Fruit fly (Drosophila melanogaster) whole organism, embryonic: ENCODE data around the gene ich.

ENCODE experiments used
- BEAF-32 ChIP-seq: fragments of 200-800 bp; sonication (Bioruptor generic); optimal IDR thresholded peaks from 3 replicates; lab custom pipeline; 2017; ENCODE audit warnings: missing biosample characterization, missing genetic modification characterization, mild to moderate bottlenecking, moderate library complexity, missing genetic modification reagents
- CG1024 ChIP-seq: fragments of 200-800 bp; sonication (Bioruptor generic); IDR thresholded peaks from 2 replicates; pipeline ENCODE4 v1.3.6; 2022; ENCODE audit warnings: missing biosample characterization, missing genetic modification characterization
- CG12299 ChIP-seq: fragments of 200-800 bp; sonication (Bioruptor generic); optimal IDR thresholded peaks from 2 replicates; lab custom pipeline; 2018; ENCODE audit warnings: missing biosample characterization, mild to moderate bottlenecking, missing genetic modification characterization
- CG12942 ChIP-seq: fragments of 200-800 bp; sonication (Bioruptor generic); optimal IDR thresholded peaks from 3 replicates; lab custom pipeline; 2016; ENCODE audit warnings: missing biosample characterization, missing genetic modification characterization
- CG13123 ChIP-seq: fragments of 200-800 bp; sonication (Bioruptor generic); optimal IDR thresholded peaks from 2 replicates; lab custom pipeline; 2016; ENCODE audit warnings: missing biosample characterization, missing genetic modification characterization
- CG13624 ChIP-seq: fragments of 200-800 bp; sonication (Bioruptor generic); optimal IDR thresholded peaks from 2 replicates; lab custom pipeline; 2016; ENCODE audit warnings: missing biosample characterization, missing genetic modification characterization
- CG14710 ChIP-seq: fragments of 200-800 bp; sonication (Bioruptor generic); optimal IDR thresholded peaks from 3 replicates; lab custom pipeline; 2019; ENCODE audit warnings: missing biosample characterization, mild to moderate bottlenecking, missing genetic modification characterization, moderate library complexity
- CG17829 ChIP-seq: fragments of 200-800 bp; optimal IDR thresholded peaks from 2 replicates; lab custom pipeline; 2019; ENCODE audit warnings: missing biosample characterization, mild to moderate bottlenecking, missing genetic modification characterization, moderate library complexity
- CG2712 ChIP-seq: fragments of 200-800 bp; optimal IDR thresholded peaks from 3 replicates; lab custom pipeline; 2019; ENCODE audit warnings: missing biosample characterization, mild to moderate bottlenecking, missing genetic modification characterization, moderate library complexity
- CG31224 ChIP-seq: fragments of 200-800 bp; sonication (Bioruptor generic); IDR thresholded peaks from 2 replicates; pipeline ENCODE4 v1.3.6; 2022; ENCODE audit warnings: missing biosample characterization, missing genetic modification characterization
- CG3163 ChIP-seq: fragments of 200-800 bp; sonication (Bioruptor generic); optimal IDR thresholded peaks from 3 replicates; lab custom pipeline; 2016; ENCODE audit warnings: missing biosample characterization, missing genetic modification characterization
- CG34422 ChIP-seq: fragments of 200-800 bp; sonication (Bioruptor generic); IDR thresholded peaks from 3 replicates; pipeline ENCODE4 v1.3.6; 2022; ENCODE audit warnings: missing biosample characterization, missing genetic modification characterization
- CG3847 ChIP-seq: fragments of 200-800 bp; sonication (Bioruptor generic); IDR thresholded peaks from 2 replicates; pipeline ENCODE4 v1.3.6; 2022; ENCODE audit warnings: missing biosample characterization, missing genetic modification characterization
- CG4282 ChIP-seq: fragments of 200-800 bp; sonication (Bioruptor generic); optimal IDR thresholded peaks from 2 replicates; lab custom pipeline; 2016; ENCODE audit warnings: missing biosample characterization, missing genetic modification characterization
- CG6175 ChIP-seq: fragments of 200-800 bp; sonication (Bioruptor generic); IDR thresholded peaks from 3 replicates; pipeline ENCODE4 v1.3.6; 2022; ENCODE audit warnings: missing biosample characterization, missing genetic modification characterization
- CG7745 ChIP-seq: fragments of 200-800 bp; sonication (Bioruptor generic); optimal IDR thresholded peaks from 2 replicates; lab custom pipeline; 2018; ENCODE audit warnings: missing biosample characterization, mild to moderate bottlenecking, missing genetic modification characterization, moderate library complexity
- CG8478 ChIP-seq: fragments of >200 bp; optimal IDR thresholded peaks from 2 replicates; lab custom pipeline; 2018
- CG9797 ChIP-seq: fragments of 200-800 bp; sonication (Bioruptor generic); optimal IDR thresholded peaks from 3 replicates; lab custom pipeline; 2018; ENCODE audit warnings: missing biosample characterization, mild to moderate bottlenecking, missing genetic modification characterization
- CTCF ChIP-seq: fragments of 200-800 bp; sonication (Bioruptor generic); optimal IDR thresholded peaks from 2 replicates; lab custom pipeline; 2017; ENCODE audit warnings: missing biosample characterization, mild to moderate bottlenecking, missing genetic modification characterization, moderate library complexity
- CoRest ChIP-seq: fragments of 200-800 bp; sonication (Bioruptor generic); optimal IDR thresholded peaks from 3 replicates; lab custom pipeline; 2018; ENCODE audit warnings: missing biosample characterization, mild to moderate bottlenecking, missing genetic modification characterization, moderate library complexity
- D19A ChIP-seq: fragments of 200-800 bp; optimal IDR thresholded peaks from 3 replicates; lab custom pipeline; 2019; ENCODE audit warnings: missing biosample characterization, mild to moderate bottlenecking, missing genetic modification characterization, moderate library complexity
- Dek ChIP-seq: fragments of 200-800 bp; sonication (Bioruptor generic); optimal IDR thresholded peaks from 3 replicates; lab custom pipeline; 2019; ENCODE audit warnings: missing biosample characterization, mild to moderate bottlenecking, missing genetic modification characterization, moderate library complexity
- Doc3 ChIP-seq: fragments of 200-800 bp; sonication (Bioruptor generic); IDR thresholded peaks from 3 replicates; pipeline ENCODE4 v1.3.6; 2022; ENCODE audit warnings: missing biosample characterization, missing genetic modification characterization; ENCODE audit not compliant: partially characterized antibody
- Dp ChIP-seq: fragments of 200-800 bp; sonication (Bioruptor generic); optimal IDR thresholded peaks from 2 replicates; lab custom pipeline; 2018; ENCODE audit warnings: missing biosample characterization, mild to moderate bottlenecking, missing genetic modification characterization, moderate library complexity
- E2f1 ChIP-seq: fragments of 200-800 bp; sonication (Bioruptor generic); IDR thresholded peaks from 2 replicates; pipeline ENCODE4 v1.3.6; 2022; ENCODE audit warnings: missing biosample characterization, missing genetic modification characterization
- E2f2 ChIP-seq: fragments of 200-800 bp; sonication (Bioruptor generic); IDR thresholded peaks from 2 replicates; pipeline ENCODE4 v1.3.6; 2022; ENCODE audit warnings: missing biosample characterization, missing genetic modification characterization
- Ets97D ChIP-seq: fragments of 200-800 bp; sonication (Bioruptor generic); optimal IDR thresholded peaks from 3 replicates; lab custom pipeline; 2016; ENCODE audit warnings: missing biosample characterization, missing genetic modification characterization
- Jarid2 ChIP-seq: fragments of 200-800 bp; sonication (Bioruptor generic); optimal IDR thresholded peaks from 3 replicates; lab custom pipeline; 2017; ENCODE audit warnings: mild to moderate bottlenecking, missing biosample characterization, missing genetic modification reagents, missing genetic modification characterization
- MBD-R2 ChIP-seq: fragments of 200-800 bp; sonication (Bioruptor generic); IDR thresholded peaks from 2 replicates; pipeline ENCODE4 v1.3.6; 2022; ENCODE audit warnings: missing biosample characterization, missing genetic modification characterization
- MESR4 ChIP-seq: fragments of 200-800 bp; sonication (Bioruptor generic); optimal IDR thresholded peaks from 2 replicates; lab custom pipeline; 2018; ENCODE audit warnings: missing biosample characterization, mild to moderate bottlenecking, missing genetic modification characterization, moderate library complexity
- Pdp1 ChIP-seq, 2 experiments: fragments of 200-800 bp; sonication (Bioruptor generic); optimal IDR thresholded peaks; 3 replicates each; lab custom pipeline; 2016; ENCODE audit warnings: missing biosample characterization in 2 of 2, missing genetic modification characterization in 2 of 2, mild to moderate bottlenecking in 1 of 2, moderate library complexity in 1 of 2
- Scr ChIP-seq: fragments of 200-800 bp; sonication (Bioruptor generic); IDR thresholded peaks from 2 replicates; pipeline ENCODE4 v1.3.6; 2022; ENCODE audit warnings: missing biosample characterization, missing genetic modification characterization; ENCODE audit not compliant: partially characterized antibody
- Stat92E ChIP-seq, 3 experiments: fragments of >200 bp in 2 of 3; fragments of 200-800 bp in 1 of 3; sonication (Bioruptor generic) in 1 of 3; optimal IDR thresholded peaks; 2 replicates each; lab custom pipeline; 2017 to 2019; ENCODE audit warnings: missing biosample characterization in 3 of 3, missing genetic modification characterization in 3 of 3, mild to moderate bottlenecking in 1 of 3, moderate library complexity in 1 of 3
- YL-1 ChIP-seq: fragments of 200-800 bp; sonication (Bioruptor generic); optimal IDR thresholded peaks from 3 replicates; lab custom pipeline; 2017; ENCODE audit warnings: missing biosample characterization, mild to moderate bottlenecking, missing genetic modification characterization
- ase ChIP-seq: fragments of 200-800 bp; sonication (Bioruptor generic); IDR thresholded peaks from 3 replicates; pipeline ENCODE4 v1.3.6; 2022; ENCODE audit warnings: missing biosample characterization, missing genetic modification characterization
- bcd ChIP-seq: fragments of 200-800 bp; sonication (Bioruptor generic); optimal IDR thresholded peaks from 2 replicates; lab custom pipeline; 2017; ENCODE audit warnings: missing biosample characterization, mild to moderate bottlenecking, missing genetic modification characterization
- crp ChIP-seq, 2 experiments: fragments of 200-800 bp; sonication (Bioruptor generic); optimal IDR thresholded peaks; 2 replicates in 1 of 2; 3 replicates in 1 of 2; lab custom pipeline; 2017; ENCODE audit warnings: missing biosample characterization in 2 of 2, missing genetic modification characterization in 2 of 2, mild to moderate bottlenecking in 1 of 2, moderate library complexity in 1 of 2
- dm ChIP-seq: fragments of 200-800 bp; sonication (Bioruptor generic); optimal IDR thresholded peaks from 3 replicates; lab custom pipeline; 2016; ENCODE audit warnings: missing biosample characterization, missing genetic modification characterization
- gsb-n ChIP-seq: fragments of 200-800 bp; sonication (Bioruptor generic); optimal IDR thresholded peaks from 3 replicates; lab custom pipeline; 2018; ENCODE audit warnings: missing biosample characterization, mild to moderate bottlenecking, missing genetic modification characterization
- jing ChIP-seq: fragments of 200-800 bp; sonication (Bioruptor generic); optimal IDR thresholded peaks from 2 replicates; lab custom pipeline; 2018; ENCODE audit warnings: missing biosample characterization, mild to moderate bottlenecking, missing genetic modification characterization
- nom ChIP-seq: fragments of 200-800 bp; sonication (Bioruptor generic); optimal IDR thresholded peaks from 2 replicates; lab custom pipeline; 2017; ENCODE audit warnings: missing biosample characterization, missing genetic modification characterization, mild to moderate bottlenecking, moderate library complexity, missing genetic modification reagents
- pnt ChIP-seq: fragments of 200-800 bp; sonication (Bioruptor generic); optimal IDR thresholded peaks from 3 replicates; lab custom pipeline; 2016; ENCODE audit warnings: missing biosample characterization, missing genetic modification characterization
- sens ChIP-seq: fragments of 200-800 bp; sonication (Bioruptor generic); peaks from one replicate; lab custom pipeline; 2016; ENCODE audit warnings: missing biosample characterization, missing genetic modification characterization
- stwl ChIP-seq: fragments of 200-800 bp; sonication (Bioruptor generic); optimal IDR thresholded peaks from 3 replicates; lab custom pipeline; 2018; ENCODE audit warnings: missing biosample characterization, mild to moderate bottlenecking, missing genetic modification characterization, moderate library complexity
- sug ChIP-seq: fragments of 200-800 bp; optimal IDR thresholded peaks from 2 replicates; lab custom pipeline; 2019; ENCODE audit warnings: missing biosample characterization, mild to moderate bottlenecking, missing genetic modification characterization, moderate library complexity
- trem ChIP-seq: fragments of 200-800 bp; optimal IDR thresholded peaks from 3 replicates; lab custom pipeline; 2019; ENCODE audit warnings: missing biosample characterization, mild to moderate bottlenecking, missing genetic modification characterization, moderate library complexity
- ttk ChIP-seq: fragments of 200-800 bp; sonication (Bioruptor generic); IDR thresholded peaks from 2 replicates; pipeline ENCODE4 v2.1.2; 2022; ENCODE audit warnings: missing biosample characterization, missing genetic modification characterization
- wor ChIP-seq: fragments of 200-800 bp; sonication (Bioruptor generic); IDR thresholded peaks from 2 replicates; pipeline ENCODE4 v1.3.6; 2022; ENCODE audit warnings: missing biosample characterization, missing genetic modification characterization
- zf30C ChIP-seq: fragments of 200-800 bp; sonication (Bioruptor generic); optimal IDR thresholded peaks from 3 replicates; lab custom pipeline; 2018; ENCODE audit warnings: missing biosample characterization, mild to moderate bottlenecking, missing genetic modification characterization

ich gene

DNA sequence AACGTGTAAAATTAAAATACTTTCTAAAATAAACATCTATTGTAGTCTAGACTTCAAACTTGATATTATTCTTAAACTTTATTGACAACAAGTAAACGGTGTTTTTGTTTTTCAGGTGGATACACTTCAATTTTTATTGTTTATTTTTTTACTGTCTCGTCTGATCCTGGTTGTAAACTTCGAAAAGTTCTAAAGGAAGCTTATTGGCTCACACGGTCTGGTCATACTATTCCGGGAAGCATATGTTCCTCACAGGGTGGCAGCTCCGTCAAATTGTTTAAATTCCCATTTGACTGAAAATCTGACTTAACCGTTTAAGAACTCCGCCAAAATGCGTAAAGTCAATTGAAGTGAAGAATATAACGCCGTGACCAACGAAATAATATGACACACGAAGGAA, 45.4 kb upstream of the ich start, which contains the start of gene CG11983 (continued):
- no peak for TF ChIP-seq CG31224 (GFP tag; lab: Robert Waterston, UW)
- peak; percentile 73 for TF ChIP-seq trem (tag; lab: Kevin White, UChicago)
- TF ChIP-seq CG3163 (GFP tag; lab: Kevin White, UChicago), result no peak
- peak; percentile 8 for TF ChIP-seq YL-1 (GFP tag; lab: Kevin White, UChicago)
- peak; percentile 41 for TF ChIP-seq stwl (tag; lab: Kevin White, UChicago)
- TF ChIP-seq jing (GFP tag; lab: Kevin White, UChicago), result no peak
- peak; percentile 66 for TF ChIP-seq CG9797
- no peak for TF ChIP-seq D19A (tag; lab: Kevin White, UChicago)
- no peak for TF ChIP-seq Jarid2 (GFP tag; lab: Kevin White, UChicago)
- TF ChIP-seq sug (tag; lab: Kevin White, UChicago), result peak; percentile 37
- TF ChIP-seq Stat92E (GFP tag; optimal IDR thresholded peaks at IDR 0.05; lab: Kevin White, UChicago), result peak in 1 of 3 experiments; percentile 79
- TF ChIP-seq ttk, result no peak
- TF ChIP-seq E2f2 (GFP tag; lab: Robert Waterston, UW), result peak; percentile 81
- TF ChIP-seq CG4282 (GFP tag; lab: Kevin White, UChicago), result no peak
- TF ChIP-seq MESR4 (GFP tag; lab: Kevin White, UChicago), result peak; percentile 18
- peak; percentile 44 for TF ChIP-seq nom
- peak; percentile 29 for TF ChIP-seq Dek (tag; lab: Kevin White, UChicago)
- TF ChIP-seq BEAF-32 (GFP tag; lab: Kevin White, UChicago), result peak; percentile 30
- TF ChIP-seq Ets97D (GFP tag; lab: Kevin White, UChicago), result peak; percentile 73
- TF ChIP-seq CG3847 (GFP tag; lab: Robert Waterston, UW), result peak; percentile 42; the same call in 1 of the 2 replicates
- TF ChIP-seq MBD-R2 (GFP tag; lab: Robert Waterston, UW), result peak; percentile 61
- peak in 1 of 2 experiments; percentile 80 for TF ChIP-seq crp (GFP tag; optimal IDR thresholded peaks at IDR 0.05; lab: Kevin White, UChicago)
- TF ChIP-seq CG14710 (tag; lab: Kevin White, UChicago), result peak; percentile 40
- TF ChIP-seq sens (GFP tag; lab: Kevin White, UChicago), result peak; percentile 15
- TF ChIP-seq Dp (GFP tag; lab: Kevin White, UChicago), result peak; percentile 82
- TF ChIP-seq, all 482 proteins: peak for 38

DNA sequence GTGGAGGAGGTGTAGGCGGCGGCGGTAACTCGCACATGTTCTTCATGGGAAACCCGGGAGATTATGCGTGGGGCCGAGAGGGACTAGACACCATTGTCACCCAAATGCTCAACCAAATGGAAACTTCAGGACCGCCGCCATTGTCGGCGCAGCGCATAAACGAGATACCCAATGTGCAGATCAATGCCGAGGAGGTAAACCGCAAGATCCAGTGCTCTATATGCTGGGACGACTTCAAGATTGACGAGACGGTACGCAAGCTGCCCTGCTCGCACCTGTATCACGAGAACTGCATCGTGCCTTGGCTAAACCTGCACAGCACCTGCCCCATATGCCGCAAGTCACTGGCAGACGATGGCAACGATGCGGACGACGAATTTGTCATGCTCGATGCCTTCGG, 44.4 kb upstream of the ich start:
- TF ChIP-seq CG13624 (GFP tag; lab: Kevin White, UChicago), result no peak
- TF ChIP-seq wor (GFP tag; lab: Robert Waterston, UW), result no peak
- no peak for TF ChIP-seq bcd (GFP tag; lab: Kevin White, UChicago)
- no peak for TF ChIP-seq CG8478 (lab: Kevin White, UChicago)
- no peak for TF ChIP-seq E2f1 (GFP tag; lab: Robert Waterston, UW)
- no peak for TF ChIP-seq dm (GFP tag; lab: Kevin White, UChicago)
- no peak for TF ChIP-seq CG7745 (tag; lab: Kevin White, UChicago)
- TF ChIP-seq Pdp1 (GFP tag; optimal IDR thresholded peaks at IDR 0.05; lab: Kevin White, UChicago), result no peak
- TF ChIP-seq gsb-n (tag; lab: Kevin White, UChicago), result no peak

DNA sequence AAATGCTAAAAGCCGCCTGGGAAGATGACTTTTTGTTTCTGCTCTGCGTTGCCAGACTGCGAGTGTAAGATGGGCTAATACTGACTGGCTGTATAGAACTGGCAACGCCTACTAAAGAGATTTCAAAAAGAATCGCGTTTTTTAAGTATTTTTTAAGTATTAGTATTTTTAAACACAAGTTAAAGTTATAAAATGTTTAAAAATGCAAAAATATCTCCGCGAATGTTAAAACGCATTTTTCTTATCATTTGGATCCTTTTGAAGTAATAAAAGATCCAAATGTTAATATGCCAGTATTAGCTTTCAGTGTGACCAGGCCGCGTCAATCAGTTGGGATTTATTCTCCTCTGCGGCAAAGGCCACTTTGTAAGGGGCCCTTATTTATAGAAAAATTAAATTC, 43.3 kb upstream of the ich start, which contains the start of the genes Prosbeta3 and Iru:
Gene Prosbeta3, minus strand, starts transcription at position 98 of the 400 bp plus-strand sequence.
Gene Iru, plus strand, starts transcription at position 328 of the 400 bp plus-strand sequence.
- TF ChIP-seq CG1024 (GFP tag; lab: Robert Waterston, UW) (no peak), CG2712 (peak; percentile 20), CG17829 (peak; percentile 42), ase (GFP tag; lab: Robert Waterston, UW) (no peak), Scr (GFP tag; lab: Robert Waterston, UW) (0 out of 2 replicates have a peak, but pooled peaks have one; percentile 7), CG34422 (GFP tag; lab: Robert Waterston, UW) (no peak), zf30C (GFP tag; lab: Kevin White, UChicago) (no peak), CTCF (GFP tag; lab: Kevin White, UChicago) (no peak), CG13123 (GFP tag; lab: Kevin White, UChicago) (no peak), pnt (GFP tag; lab: Kevin White, UChicago) (no peak), Doc3 (GFP tag; lab: Robert Waterston, UW) (no peak), Ets97D (GFP tag; lab: Kevin White, UChicago) (peak; percentile 45), CG12942 (GFP tag; lab: Kevin White, UChicago) (no peak), BEAF-32 (GFP tag; lab: Kevin White, UChicago) (peak; percentile 51), CoRest (tag; lab: Kevin White, UChicago) (peak; percentile 38), CG6175 (GFP tag; lab: Robert Waterston, UW) (no peak), E2f1 (GFP tag; lab: Robert Waterston, UW) (no peak), CG12299 (tag; lab: Kevin White, UChicago) (peak; percentile 9)
